Fruit fly (Drosophila melanogaster) Kc167 (cell line): ENCODE measurements around the gene CG9331.

Experiments
- Myc ChIP-seq: fragments of >200 bp; optimal IDR thresholded peaks from 2 replicates; lab custom pipeline; 2017; ENCODE audit warnings: missing external identifiers
- Sin3A ChIP-seq: fragments of >200 bp; optimal IDR thresholded peaks from 2 replicates; lab custom pipeline; 2018; ENCODE audit warnings: missing external identifiers
- h ChIP-seq: fragments of >200 bp; optimal IDR thresholded peaks from 3 replicates; lab custom pipeline; 2018; ENCODE audit warnings: missing external identifiers
- insv ChIP-seq: fragments of >200 bp; optimal IDR thresholded peaks from 3 replicates; lab custom pipeline; 2018; ENCODE audit warnings: missing external identifiers
- psq ChIP-seq: fragments of >200 bp; optimal IDR thresholded peaks from 2 replicates; lab custom pipeline; 2017; ENCODE audit warnings: missing external identifiers
- ttk ChIP-seq: sonication (Bioruptor generic); optimal IDR thresholded peaks from 2 replicates; lab custom pipeline; 2017; ENCODE audit warnings: missing external identifiers

Gene CG9331

DNA sequence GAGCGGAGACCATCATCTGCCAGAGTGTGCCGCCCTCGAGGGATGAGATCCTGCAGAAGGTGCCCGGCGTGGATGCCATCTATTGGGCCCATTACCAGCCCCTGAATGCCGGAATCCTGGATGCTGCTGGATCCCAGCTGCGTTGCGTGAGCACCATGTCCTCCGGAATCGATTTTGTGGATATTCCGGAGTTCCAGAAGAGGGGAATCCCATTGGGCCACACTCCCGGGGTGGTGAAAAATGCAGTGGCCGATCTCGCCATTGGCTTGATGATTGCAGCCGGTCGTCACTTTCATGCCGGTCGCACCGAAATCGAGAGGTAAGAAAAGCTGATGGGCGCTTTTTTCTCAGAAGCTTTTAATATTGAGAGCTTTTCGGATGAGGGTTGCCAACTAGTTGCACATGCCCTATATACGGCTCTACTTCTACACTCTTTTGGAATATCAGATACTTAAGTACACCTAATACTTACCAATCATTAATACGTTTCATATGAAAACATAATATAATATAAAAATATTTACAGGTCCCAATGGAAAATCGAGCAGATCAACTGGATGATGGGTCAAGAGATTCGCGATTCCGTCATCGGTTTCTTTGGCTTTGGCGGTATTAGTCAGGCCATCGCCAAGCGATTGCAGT lies 7.2 kb downstream of the CG9331 start:
- TF ChIP-seq Sin3A (lab: Kevin White, UChicago) (no peak), psq (lab: Kevin White, UChicago) (no peak), insv (lab: Kevin White, UChicago) (no peak)

DNA sequence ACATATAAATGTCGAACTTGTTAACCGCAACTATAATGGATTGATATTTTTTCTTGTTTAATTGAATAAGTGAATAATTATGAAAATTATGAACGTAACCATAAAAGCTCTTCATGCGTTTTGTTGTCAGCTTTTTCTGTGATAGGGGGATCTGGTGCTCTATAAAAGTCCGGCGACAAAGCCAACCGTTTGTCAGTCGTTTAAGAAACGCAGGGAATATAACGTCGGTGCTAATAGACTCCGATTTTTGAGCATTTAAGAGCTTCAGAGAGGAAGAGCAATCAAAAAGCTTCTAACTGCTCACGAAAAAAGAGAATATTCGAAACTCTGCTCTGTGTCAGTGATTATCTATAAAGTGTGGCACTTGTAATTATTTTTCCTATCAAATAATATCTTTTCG lies 8.4 kb downstream of the CG9331 start, which contains the start of gene CG31674:
Gene CG31674 (plus strand): TSS at position 203 of the 400 bp plus-strand sequence.
- TF ChIP-seq Myc (lab: Kevin White, UChicago) (no peak), insv (lab: Kevin White, UChicago) (no peak), Sin3A (lab: Kevin White, UChicago) (no peak), psq (lab: Kevin White, UChicago) (no peak), ttk (lab: Kevin White, UChicago) (no peak), h (no peak)

DNA sequence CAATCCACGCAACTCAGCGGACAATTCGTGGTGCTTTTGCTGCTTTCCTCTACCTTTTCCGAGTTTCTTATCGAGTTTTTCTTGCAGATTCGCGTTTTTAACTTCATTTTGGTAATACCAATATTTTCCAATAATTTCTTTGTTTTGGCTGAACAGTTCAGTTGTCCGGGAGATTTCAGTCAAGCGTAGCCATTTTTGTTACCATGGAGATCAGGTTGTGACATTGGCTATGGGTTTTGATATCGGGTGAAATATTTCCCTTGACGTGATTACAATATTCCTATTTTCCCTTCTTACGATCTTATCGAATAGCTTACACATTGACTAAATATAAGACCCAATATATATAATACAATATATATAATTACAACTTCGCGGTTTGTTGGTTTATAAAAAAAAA lies 12.9 kb downstream of the CG9331 start, which contains the start of gene Oseg5:
Gene Oseg5 (minus strand): TSS at position 340 of the 400 bp plus-strand sequence.
- no peak for TF ChIP-seq insv (lab: Kevin White, UChicago)
- TF ChIP-seq ttk (lab: Kevin White, UChicago), result no peak
- no peak for TF ChIP-seq Sin3A (lab: Kevin White, UChicago)
- TF ChIP-seq h, result no peak
- TF ChIP-seq Myc (lab: Kevin White, UChicago), result no peak
- no peak for TF ChIP-seq psq (lab: Kevin White, UChicago)

DNA sequence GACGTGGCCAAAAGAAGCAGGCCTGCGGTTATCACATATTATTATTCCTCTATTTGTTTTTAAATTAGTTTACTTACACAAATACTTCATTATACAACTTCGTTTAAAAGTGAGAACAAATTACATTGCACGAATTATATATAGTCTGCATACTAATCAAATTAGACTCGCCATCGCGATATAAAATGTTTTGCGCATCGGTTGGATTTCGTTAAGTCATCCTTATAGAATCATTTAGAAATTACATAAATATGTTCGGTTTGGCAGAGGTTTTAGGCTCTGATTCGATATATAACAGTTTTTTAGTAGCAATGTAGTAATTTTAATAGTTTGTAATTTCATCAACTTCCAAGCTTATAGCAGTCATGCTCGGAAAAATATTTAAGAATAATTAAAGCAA lies 15.3 kb downstream of the CG9331 start, which contains the start of gene Spn38F:
Gene Spn38F (minus strand): TSS at position 101 of the 400 bp plus-strand sequence.
- no peak for TF ChIP-seq h
- no peak for TF ChIP-seq Sin3A (lab: Kevin White, UChicago)
- TF ChIP-seq ttk (lab: Kevin White, UChicago), result no peak
- TF ChIP-seq psq (lab: Kevin White, UChicago), result no peak

DNA sequence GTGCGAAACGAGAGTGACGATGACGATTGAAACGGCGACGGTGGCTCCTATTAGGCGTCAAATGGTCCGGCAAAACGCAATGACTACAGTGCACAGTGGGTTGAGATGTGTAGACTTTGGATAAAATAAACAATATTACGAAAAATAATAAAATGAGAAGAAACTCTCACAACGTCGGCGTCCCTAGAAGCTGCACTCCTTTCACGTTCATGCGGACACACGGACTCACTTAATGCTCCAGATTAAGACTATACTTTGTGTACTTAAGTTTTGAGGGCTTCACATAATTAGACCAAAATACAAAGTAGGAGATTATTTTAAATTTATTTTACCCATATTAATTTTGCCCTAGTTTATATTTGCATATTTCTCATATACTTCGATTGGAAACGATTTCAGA lies 17.4 kb downstream of the CG9331 start:
- TF ChIP-seq ttk (lab: Kevin White, UChicago) (no peak), Sin3A (lab: Kevin White, UChicago) (no peak), Myc (lab: Kevin White, UChicago) (no peak), h (no peak), insv (lab: Kevin White, UChicago) (no peak), psq (lab: Kevin White, UChicago) (no peak)

DNA sequence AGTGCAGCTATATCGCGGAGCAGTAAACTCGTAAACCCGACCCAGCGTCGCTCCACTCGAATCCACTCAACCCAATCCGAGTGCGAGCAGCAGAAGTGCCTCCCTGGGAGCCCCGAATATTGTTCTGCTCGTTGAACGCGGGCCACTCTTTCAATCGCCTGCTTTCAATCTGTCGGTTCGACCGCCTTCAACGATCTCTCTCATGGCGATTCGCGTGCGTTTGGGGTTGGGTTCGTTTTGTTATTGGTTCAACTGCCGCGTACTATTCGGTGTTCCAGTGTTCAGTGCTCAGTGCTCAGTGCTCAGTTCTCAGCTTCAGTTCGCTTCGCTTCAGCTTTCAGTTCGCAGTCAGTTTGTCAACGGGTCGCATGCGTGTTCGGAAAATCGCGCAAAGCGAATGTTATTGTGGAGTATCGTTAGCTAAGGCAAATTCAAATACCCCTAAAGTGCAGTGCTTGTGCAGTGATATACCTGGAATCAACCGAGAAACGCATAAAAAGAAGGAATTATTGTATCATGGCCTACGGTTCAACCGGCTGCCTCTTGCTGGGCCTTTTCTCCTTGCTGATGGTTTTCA lies 17.9 kb downstream of the CG9331 start, which contains the start of gene CG31676:
Gene CG31676 (plus strand): TSS at position 289 of the 577 bp plus-strand sequence.
- no peak for TF ChIP-seq Sin3A (lab: Kevin White, UChicago)
- no peak for TF ChIP-seq psq (lab: Kevin White, UChicago)
- no peak for TF ChIP-seq ttk (lab: Kevin White, UChicago)
- no peak for TF ChIP-seq h

DNA sequence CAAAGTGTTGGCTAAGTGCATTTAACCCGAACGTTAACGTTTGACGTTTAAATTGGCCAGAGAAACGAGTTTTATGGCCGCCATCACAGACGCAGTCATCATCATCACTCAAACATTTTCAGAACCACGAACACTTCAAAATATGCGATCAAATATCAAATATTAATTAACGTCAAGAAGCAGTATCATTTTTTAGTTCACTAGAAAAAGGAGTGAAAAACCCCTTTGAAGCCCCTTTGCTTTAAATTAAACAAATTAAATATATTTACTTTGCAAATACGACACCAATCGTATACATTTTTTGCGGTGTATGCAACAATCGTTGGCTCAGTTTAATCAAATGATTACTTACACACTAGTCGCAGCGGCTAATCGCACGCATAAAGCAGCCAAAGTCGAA lies 21.8 kb downstream of the CG9331 start:
- TF ChIP-seq insv (lab: Kevin White, UChicago), result no peak
- no peak for TF ChIP-seq Myc (lab: Kevin White, UChicago)
- no peak for TF ChIP-seq ttk (lab: Kevin White, UChicago)
- no peak for TF ChIP-seq h
- no peak for TF ChIP-seq psq (lab: Kevin White, UChicago)
- no peak for TF ChIP-seq Sin3A (lab: Kevin White, UChicago)

DNA sequence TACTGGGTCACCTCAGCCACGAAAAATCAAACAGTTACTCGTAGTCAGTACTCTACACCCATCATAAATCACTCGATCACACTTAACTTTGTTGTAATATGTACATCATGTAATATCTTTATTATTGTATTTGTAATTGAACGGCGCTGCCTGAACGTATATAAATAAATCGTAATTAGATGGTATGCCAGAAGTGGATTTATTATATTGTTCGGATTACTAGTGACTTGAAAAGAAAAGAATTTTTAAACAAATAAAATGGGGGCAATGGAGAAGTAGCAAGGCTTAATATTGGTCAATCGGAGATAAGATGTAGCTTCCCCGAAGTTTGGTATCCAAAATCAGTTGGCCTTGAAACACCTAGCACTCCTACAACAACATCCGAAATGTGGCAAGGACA lies 26.4 kb downstream of the CG9331 start, which contains the start of gene CG14402:
Gene CG14402 (plus strand): TSS at position 301 of the 400 bp plus-strand sequence.
- no peak for TF ChIP-seq psq (lab: Kevin White, UChicago)
- no peak for TF ChIP-seq insv (lab: Kevin White, UChicago)
- no peak for TF ChIP-seq ttk (lab: Kevin White, UChicago)
- TF ChIP-seq Sin3A (lab: Kevin White, UChicago), result no peak
- no peak for TF ChIP-seq Myc (lab: Kevin White, UChicago)
- no peak for TF ChIP-seq h

DNA sequence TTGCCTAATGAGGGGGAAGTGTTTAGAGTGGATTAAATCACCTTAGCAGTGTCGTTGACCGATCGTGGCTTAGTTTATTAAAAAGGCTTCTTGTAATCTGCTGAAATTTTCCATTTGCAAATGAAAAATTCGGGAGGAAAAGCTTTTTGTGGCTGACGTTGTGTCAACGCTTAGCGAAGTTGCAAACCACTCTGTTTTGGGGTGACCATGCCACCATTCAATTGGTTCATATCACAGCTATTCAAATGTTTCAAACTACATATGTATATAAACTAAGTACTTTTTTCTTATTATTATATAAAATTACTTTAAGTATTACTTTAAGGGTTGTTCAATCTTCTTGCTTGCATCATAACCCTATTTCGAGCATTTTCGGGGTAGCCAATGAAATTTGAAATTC lies 29.0 kb downstream of the CG9331 start:
- TF ChIP-seq insv (lab: Kevin White, UChicago) (no peak), Myc (lab: Kevin White, UChicago) (no peak), psq (lab: Kevin White, UChicago) (no peak), ttk (lab: Kevin White, UChicago) (no peak), h (no peak), Sin3A (lab: Kevin White, UChicago) (no peak)

DNA sequence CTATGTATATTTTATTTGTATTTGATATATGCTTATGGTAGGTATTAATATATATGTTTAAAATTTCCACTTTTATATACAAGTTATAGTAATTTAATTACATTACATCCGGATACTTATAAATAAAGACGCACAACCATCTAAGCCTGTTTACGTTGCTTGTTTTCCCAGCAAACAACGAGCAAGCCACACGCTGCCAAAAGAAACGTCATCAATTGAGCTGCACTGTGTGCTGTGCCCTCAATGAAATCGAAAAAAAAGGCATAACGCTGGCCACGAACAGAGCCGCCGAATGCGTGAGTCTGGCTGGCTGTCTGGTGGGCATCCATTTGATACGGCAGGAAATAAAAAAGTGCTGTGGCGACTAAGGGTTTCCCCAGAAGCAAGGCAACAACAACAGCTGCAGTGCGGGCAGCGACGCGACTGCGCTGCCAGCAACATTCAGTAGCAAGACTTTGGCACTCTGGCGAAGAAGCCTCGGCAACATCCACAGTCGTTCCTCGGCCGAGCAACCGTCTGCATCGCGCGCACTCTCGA lies 29.5 kb downstream of the CG9331 start, which contains the start of gene twit:
Gene twit (plus strand): TSS at position 487 of the 537 bp plus-strand sequence.
- TF ChIP-seq psq (lab: Kevin White, UChicago) (no peak), Sin3A (lab: Kevin White, UChicago) (no peak), ttk (lab: Kevin White, UChicago) (no peak), insv (lab: Kevin White, UChicago) (no peak), h (no peak), Myc (lab: Kevin White, UChicago) (no peak)

DNA sequence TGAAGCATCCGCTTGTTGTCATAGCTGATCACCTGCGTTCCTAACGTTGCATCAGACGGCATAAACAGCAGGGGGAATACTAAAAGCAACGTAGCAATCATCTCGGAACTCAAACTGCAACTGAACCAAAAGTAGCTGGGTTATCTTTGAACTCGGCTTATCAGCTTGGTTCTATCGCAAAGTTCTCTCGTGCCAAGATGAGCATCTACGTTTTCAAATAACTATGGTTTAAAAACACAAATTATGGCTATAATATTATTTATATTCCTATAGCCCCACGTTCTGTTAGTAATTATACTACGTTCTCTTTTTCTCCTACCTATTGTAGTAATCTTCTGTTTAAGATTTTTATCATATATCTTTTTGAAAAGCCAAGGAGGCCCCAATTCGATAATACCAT lies 35.2 kb downstream of the CG9331 start, which contains the start of gene CG14400:
Gene CG14400 (minus strand): TSS at position 101 of the 400 bp plus-strand sequence.
- TF ChIP-seq psq (lab: Kevin White, UChicago) (no peak), insv (lab: Kevin White, UChicago) (no peak), Myc (lab: Kevin White, UChicago) (no peak), ttk (lab: Kevin White, UChicago) (no peak)
